Fruit fly (Drosophila melanogaster): ENCODE results near the gene fru.

dm6 chr3R:18368595-18368994 is 176.8 kb downstream of the fru start:
- TF ChIP-seq CTCF (optimal IDR thresholded peaks at IDR 0.05) (no peak), CG8478 (optimal IDR thresholded peaks at IDR 0.05) (no peak)
